Fruit fly (Drosophila melanogaster) whole organism, embryonic: Measurements from ENCODE around the gene MED28.

Experiments
- Adf1 ChIP-seq: fragments of 200-800 bp; sonication (Bioruptor generic); IDR thresholded peaks from 2 replicates; pipeline ENCODE4 v1.3.6; 2022; ENCODE audit warnings: missing biosample characterization, missing genetic modification characterization
- Antp ChIP-seq: fragments of 200-800 bp; sonication (Bioruptor generic); optimal IDR thresholded peaks from 3 replicates; lab custom pipeline; 2016; ENCODE audit warnings: missing biosample characterization, missing genetic modification characterization
- Atf3 ChIP-seq: fragments of 200-800 bp; sonication (Bioruptor generic); optimal IDR thresholded peaks from 3 replicates; lab custom pipeline; 2016; ENCODE audit warnings: missing biosample characterization, missing genetic modification characterization
- BEAF-32 ChIP-seq: fragments of 200-800 bp; sonication (Bioruptor generic); optimal IDR thresholded peaks from 3 replicates; lab custom pipeline; 2017; ENCODE audit warnings: missing biosample characterization, missing genetic modification characterization, mild to moderate bottlenecking, moderate library complexity, missing genetic modification reagents
- CG11723 ChIP-seq: fragments of 200-800 bp; sonication (Bioruptor generic); optimal IDR thresholded peaks from 2 replicates; lab custom pipeline; 2017; ENCODE audit warnings: missing biosample characterization, mild to moderate bottlenecking, missing genetic modification characterization
- CG12236 ChIP-seq: fragments of 200-800 bp; sonication (Bioruptor generic); optimal IDR thresholded peaks from 2 replicates; lab custom pipeline; 2016; ENCODE audit warnings: missing biosample characterization, missing genetic modification characterization
- CG1233 ChIP-seq: fragments of 200-800 bp; sonication (Bioruptor generic); optimal IDR thresholded peaks from 4 replicates; lab custom pipeline; 2018; ENCODE audit warnings: missing biosample characterization, mild to moderate bottlenecking, missing genetic modification characterization
- CG13894 ChIP-seq: fragments of 200-800 bp; sonication (Bioruptor generic); optimal IDR thresholded peaks from 3 replicates; lab custom pipeline; 2018; ENCODE audit warnings: missing biosample characterization, mild to moderate bottlenecking, missing genetic modification characterization, moderate library complexity
- CG14860 ChIP-seq: fragments of 200-800 bp; sonication (Bioruptor generic); IDR thresholded peaks from 3 replicates; pipeline ENCODE4 v1.3.6; 2022; ENCODE audit warnings: missing biosample characterization, missing genetic modification characterization; ENCODE audit not compliant: partially characterized antibody
- CG16815 ChIP-seq: fragments of 200-800 bp; sonication (Bioruptor generic); optimal IDR thresholded peaks from 3 replicates; lab custom pipeline; 2017; ENCODE audit warnings: missing biosample characterization, mild to moderate bottlenecking, missing genetic modification characterization
- CG17802 ChIP-seq: fragments of 200-800 bp; sonication (Bioruptor generic); optimal IDR thresholded peaks from 2 replicates; lab custom pipeline; 2018; ENCODE audit warnings: missing biosample characterization, mild to moderate bottlenecking, missing genetic modification characterization, moderate library complexity
- CG2889 ChIP-seq: fragments of 200-800 bp; sonication (Bioruptor generic); IDR thresholded peaks from 3 replicates; pipeline ENCODE4 v1.3.6; 2022; ENCODE audit warnings: missing biosample characterization, missing genetic modification characterization
- CG6813 ChIP-seq: fragments of 200-800 bp; sonication (Bioruptor generic); optimal IDR thresholded peaks from 2 replicates; lab custom pipeline; 2017; ENCODE audit warnings: missing biosample characterization, missing genetic modification characterization, mild to moderate bottlenecking, moderate library complexity, missing genetic modification reagents
- CG7745 ChIP-seq: fragments of 200-800 bp; sonication (Bioruptor generic); optimal IDR thresholded peaks from 2 replicates; lab custom pipeline; 2018; ENCODE audit warnings: missing biosample characterization, mild to moderate bottlenecking, missing genetic modification characterization, moderate library complexity
- CG7987 ChIP-seq: fragments of 200-800 bp; sonication (Bioruptor generic); optimal IDR thresholded peaks from 2 replicates; lab custom pipeline; 2018; ENCODE audit warnings: missing biosample characterization, mild to moderate bottlenecking, missing genetic modification characterization, moderate library complexity
- CG8290 ChIP-seq, 3 experiments: fragments of 200-800 bp; sonication (Bioruptor generic); optimal IDR thresholded peaks; 2 replicates each; lab custom pipeline; 2016 to 2019; ENCODE audit warnings: missing biosample characterization in 3 of 3, missing genetic modification characterization in 3 of 3, mild to moderate bottlenecking in 2 of 3, moderate library complexity in 1 of 3
- CG9609 ChIP-seq: fragments of 200-800 bp; sonication (Bioruptor generic); optimal IDR thresholded peaks from 3 replicates; lab custom pipeline; 2016; ENCODE audit warnings: missing biosample characterization, missing genetic modification characterization
- CkIIα-i1 ChIP-seq: fragments of 200-800 bp; sonication (Bioruptor generic); IDR thresholded peaks from 2 replicates; pipeline ENCODE4 v1.3.6; 2022; ENCODE audit warnings: missing biosample characterization, missing genetic modification characterization
- D19A ChIP-seq: fragments of 200-800 bp; optimal IDR thresholded peaks from 3 replicates; lab custom pipeline; 2019; ENCODE audit warnings: missing biosample characterization, mild to moderate bottlenecking, missing genetic modification characterization, moderate library complexity
- Dad ChIP-seq: fragments of 200-800 bp; sonication (Bioruptor generic); optimal IDR thresholded peaks from 3 replicates; lab custom pipeline; 2016; ENCODE audit warnings: missing biosample characterization, missing genetic modification characterization
- Dek ChIP-seq: fragments of 200-800 bp; sonication (Bioruptor generic); optimal IDR thresholded peaks from 3 replicates; lab custom pipeline; 2019; ENCODE audit warnings: missing biosample characterization, mild to moderate bottlenecking, missing genetic modification characterization, moderate library complexity
- Dip2 ChIP-seq: fragments of 200-800 bp; sonication (Bioruptor generic); IDR thresholded peaks from 2 replicates; pipeline ENCODE4 v1.3.6; 2022; ENCODE audit warnings: missing biosample characterization, missing genetic modification characterization
- Doc3 ChIP-seq: fragments of 200-800 bp; sonication (Bioruptor generic); IDR thresholded peaks from 3 replicates; pipeline ENCODE4 v1.3.6; 2022; ENCODE audit warnings: missing biosample characterization, missing genetic modification characterization; ENCODE audit not compliant: partially characterized antibody
- Dref ChIP-seq: fragments of 200-800 bp; sonication (Bioruptor generic); IDR thresholded peaks from 2 replicates; pipeline ENCODE4 v1.3.6; 2022; ENCODE audit warnings: missing biosample characterization, missing genetic modification characterization
- Lim3 ChIP-seq: fragments of 200-800 bp; sonication (Bioruptor generic); IDR thresholded peaks from 2 replicates; pipeline ENCODE4 v1.3.6; 2022; ENCODE audit warnings: missing biosample characterization, missing genetic modification characterization
- MTF-1 ChIP-seq: fragments of 200-800 bp; sonication (Bioruptor generic); optimal IDR thresholded peaks from 2 replicates; lab custom pipeline; 2018; ENCODE audit warnings: missing biosample characterization, mild to moderate bottlenecking, missing genetic modification characterization, borderline replicate concordance
- Nf-YC ChIP-seq: fragments of 200-800 bp; optimal IDR thresholded peaks from 3 replicates; lab custom pipeline; 2019; ENCODE audit warnings: missing biosample characterization, mild to moderate bottlenecking, missing genetic modification characterization, moderate library complexity
- Rfx ChIP-seq: fragments of 200-800 bp; sonication (Bioruptor generic); IDR thresholded peaks from 2 replicates; pipeline ENCODE4 v1.3.6; 2022; ENCODE audit warnings: missing biosample characterization, missing genetic modification characterization
- Sry-δ ChIP-seq: fragments of 200-800 bp; sonication (Bioruptor generic); optimal IDR thresholded peaks from 2 replicates; lab custom pipeline; 2016; ENCODE audit warnings: missing biosample characterization, missing genetic modification characterization
- Stat92E ChIP-seq, 3 experiments: fragments of >200 bp in 2 of 3; fragments of 200-800 bp in 1 of 3; sonication (Bioruptor generic) in 1 of 3; optimal IDR thresholded peaks; 2 replicates each; lab custom pipeline; 2017 to 2019; ENCODE audit warnings: missing biosample characterization in 3 of 3, missing genetic modification characterization in 3 of 3, mild to moderate bottlenecking in 1 of 3, moderate library complexity in 1 of 3
- ash1 ChIP-seq: fragments of 200-800 bp; sonication (Bioruptor generic); optimal IDR thresholded peaks from 2 replicates; lab custom pipeline; 2018; ENCODE audit warnings: missing biosample characterization, mild to moderate bottlenecking, missing genetic modification characterization
- bcd ChIP-seq: fragments of 200-800 bp; sonication (Bioruptor generic); optimal IDR thresholded peaks from 2 replicates; lab custom pipeline; 2017; ENCODE audit warnings: missing biosample characterization, mild to moderate bottlenecking, missing genetic modification characterization
- cad ChIP-seq: fragments of >200 bp; optimal IDR thresholded peaks from 2 replicates; lab custom pipeline; 2017; ENCODE audit warnings: missing biosample characterization, missing genetic modification characterization
- disco-r ChIP-seq: fragments of 200-800 bp; sonication (Bioruptor generic); optimal IDR thresholded peaks from 2 replicates; lab custom pipeline; 2016; ENCODE audit warnings: missing biosample characterization, missing genetic modification characterization
- emc ChIP-seq: fragments of 200-800 bp; sonication (Bioruptor generic); optimal IDR thresholded peaks from 2 replicates; lab custom pipeline; 2016; ENCODE audit warnings: missing biosample characterization, missing genetic modification characterization
- fu2 ChIP-seq: fragments of 200-800 bp; sonication (Bioruptor generic); optimal IDR thresholded peaks from 2 replicates; lab custom pipeline; 2016; ENCODE audit warnings: missing biosample characterization, missing genetic modification characterization
- gcm2 ChIP-seq: fragments of 200-800 bp; sonication (Bioruptor generic); optimal IDR thresholded peaks from 2 replicates; lab custom pipeline; 2016; ENCODE audit warnings: missing biosample characterization, missing genetic modification characterization
- nmo ChIP-seq: fragments of 200-800 bp; sonication (Bioruptor generic); optimal IDR thresholded peaks from 2 replicates; lab custom pipeline; 2018; ENCODE audit warnings: missing biosample characterization, mild to moderate bottlenecking, missing genetic modification characterization, moderate library complexity
- org-1 ChIP-seq: fragments of 200-800 bp; sonication (Bioruptor generic); optimal IDR thresholded peaks from 2 replicates; lab custom pipeline; 2017; ENCODE audit warnings: missing biosample characterization, missing genetic modification characterization
- p53 ChIP-seq: fragments of 200-800 bp; sonication (Bioruptor generic); optimal IDR thresholded peaks from 2 replicates; lab custom pipeline; 2016; ENCODE audit warnings: missing biosample characterization, missing genetic modification characterization
- pb ChIP-seq: fragments of 200-800 bp; sonication (Bioruptor generic); optimal IDR thresholded peaks from 3 replicates; lab custom pipeline; 2016; ENCODE audit warnings: missing biosample characterization, missing genetic modification characterization
- pita ChIP-seq: fragments of 200-800 bp; sonication (Bioruptor generic); optimal IDR thresholded peaks from 2 replicates; lab custom pipeline; 2017; ENCODE audit warnings: missing biosample characterization, mild to moderate bottlenecking, missing genetic modification characterization
- pum ChIP-seq: fragments of 200-800 bp; sonication (Bioruptor generic); optimal IDR thresholded peaks from 2 replicates; lab custom pipeline; 2016; ENCODE audit warnings: missing biosample characterization, missing genetic modification characterization
- so ChIP-seq: fragments of 200-800 bp; sonication (Bioruptor generic); IDR thresholded peaks from 3 replicates; pipeline ENCODE4 v1.3.6; 2022; ENCODE audit warnings: missing biosample characterization, missing genetic modification characterization
- ssp ChIP-seq: fragments of 200-800 bp; sonication (Bioruptor generic); IDR thresholded peaks from 2 replicates; pipeline ENCODE4 v1.3.6; 2022; ENCODE audit warnings: missing biosample characterization, missing genetic modification characterization
- wor ChIP-seq: fragments of 200-800 bp; sonication (Bioruptor generic); IDR thresholded peaks from 2 replicates; pipeline ENCODE4 v1.3.6; 2022; ENCODE audit warnings: missing biosample characterization, missing genetic modification characterization
- zen2 ChIP-seq: fragments of 200-800 bp; sonication (Bioruptor generic); IDR thresholded peaks from 3 replicates; pipeline ENCODE4 v1.3.6; 2022; ENCODE audit warnings: missing biosample characterization, missing genetic modification characterization; ENCODE audit not compliant: partially characterized antibody
- zf30C ChIP-seq: fragments of 200-800 bp; sonication (Bioruptor generic); optimal IDR thresholded peaks from 3 replicates; lab custom pipeline; 2018; ENCODE audit warnings: missing biosample characterization, mild to moderate bottlenecking, missing genetic modification characterization

Gene MED28

DNA sequence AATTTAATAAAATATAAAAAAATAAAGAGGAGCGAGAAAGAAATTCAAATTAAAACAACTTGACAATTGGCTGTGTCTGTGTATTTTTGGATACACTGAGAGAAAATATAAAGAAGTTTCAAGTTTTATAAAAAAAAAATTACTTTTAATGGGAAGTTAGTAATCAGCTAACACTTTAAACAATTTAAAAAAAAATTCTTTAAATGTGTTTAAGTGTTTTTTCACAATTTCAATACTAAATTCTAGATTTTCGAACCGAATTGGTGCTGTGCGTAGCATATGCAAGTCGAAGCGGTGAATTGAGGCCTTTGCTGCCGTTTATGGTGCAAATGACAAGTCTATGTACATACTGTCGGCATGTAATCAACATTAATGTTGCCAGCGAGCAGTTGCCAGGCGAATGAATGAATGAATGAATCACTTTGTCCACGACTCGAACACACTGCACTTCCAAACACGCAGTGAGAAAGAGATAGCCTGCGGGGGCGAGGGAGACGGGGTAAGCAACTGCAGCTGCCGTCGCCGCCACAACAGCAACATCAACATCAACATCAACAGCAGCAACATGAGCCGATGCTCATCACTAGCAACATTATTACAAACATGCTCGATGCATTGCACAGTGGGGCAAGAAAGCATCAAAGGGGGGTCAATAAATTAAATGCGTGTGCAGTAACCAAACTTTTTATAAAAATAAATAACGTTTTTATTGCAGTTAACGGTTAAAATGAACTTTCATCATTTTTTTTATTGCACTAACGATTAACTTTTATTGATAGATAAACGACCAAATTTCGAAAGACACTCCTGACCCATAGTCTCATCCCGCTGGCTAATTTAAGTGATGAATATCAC is 31.0 kb upstream of the MED28 start (continued):
- no peak for TF ChIP-seq Dip2
- no peak for TF ChIP-seq cad (GFP tag; lab: Kevin White, UChicago)
- TF ChIP-seq Stat92E (GFP tag; optimal IDR thresholded peaks at IDR 0.05; lab: Kevin White, UChicago) = no peak
- TF ChIP-seq bcd (GFP tag; lab: Kevin White, UChicago) = peak; percentile 63
- peak; percentile 55; the same call in 1 of the 3 replicates for TF ChIP-seq CG14860 (GFP tag; lab: Robert Waterston, UW)
- no peak for TF ChIP-seq ssp (GFP tag; lab: Robert Waterston, UW)
- TF ChIP-seq Atf3 = peak; percentile 40
- no peak for TF ChIP-seq Dref (GFP tag; lab: Robert Waterston, UW)
- peak; percentile 60 for TF ChIP-seq Antp (GFP tag; lab: Kevin White, UChicago)
- TF ChIP-seq fu2 (GFP tag; lab: Kevin White, UChicago) = no peak
- TF ChIP-seq Adf1 (GFP tag; lab: Robert Waterston, UW) = no peak
- TF ChIP-seq CG13894 (tag; lab: Kevin White, UChicago) = no peak
- peak; percentile 62 for TF ChIP-seq D19A (tag; lab: Kevin White, UChicago)
- peak; percentile 60 for TF ChIP-seq wor (GFP tag; lab: Robert Waterston, UW)
- peak; percentile 16 for TF ChIP-seq disco-r
- TF ChIP-seq gcm2 (GFP tag; lab: Kevin White, UChicago) = peak; percentile 17
- no peak for TF ChIP-seq CG1233 (GFP tag; lab: Kevin White, UChicago)
- peak; percentile 66 for TF ChIP-seq CG6813 (GFP tag; lab: Kevin White, UChicago)
- TF ChIP-seq Doc3 = no peak
- TF ChIP-seq pita (GFP tag; lab: Kevin White, UChicago) = no peak
- TF ChIP-seq CG2889 (GFP tag; lab: Robert Waterston, UW) = no peak; the same call in 2 of the 3 replicates
- no peak for TF ChIP-seq ash1 (GFP tag; lab: Kevin White, UChicago)
- TF ChIP-seq p53 (GFP tag; lab: Kevin White, UChicago) = no peak
- TF ChIP-seq CkIIα-i1 (GFP tag; lab: Robert Waterston, UW) = no peak
- peak; percentile 38 for TF ChIP-seq MTF-1 (GFP tag; lab: Kevin White, UChicago)
- TF ChIP-seq Sry-δ (GFP tag; lab: Kevin White, UChicago) = peak; percentile 30
- peak; percentile 36 for TF ChIP-seq CG11723 (GFP tag; lab: Kevin White, UChicago)
- TF ChIP-seq CG8290 (GFP tag; optimal IDR thresholded peaks at IDR 0.05; lab: Kevin White, UChicago) = peak; percentile 42
- TF ChIP-seq CG8290 (tag; optimal IDR thresholded peaks at IDR 0.05; lab: Kevin White, UChicago) = peak; percentile 12 to 23
- peak; percentile 42 for TF ChIP-seq Dad (GFP tag; lab: Kevin White, UChicago)
- TF ChIP-seq Nf-YC (tag; lab: Kevin White, UChicago) = no peak
- TF ChIP-seq CG7987 = no peak
- peak; percentile 55; the same call in 1 of the 3 replicates for TF ChIP-seq so (GFP tag; lab: Robert Waterston, UW)
- TF ChIP-seq CG9609 = peak; percentile 60
- TF ChIP-seq CG12236 (GFP tag; lab: Kevin White, UChicago) = peak; percentile 29
- TF ChIP-seq zf30C (GFP tag; lab: Kevin White, UChicago) = peak; percentile 63
- TF ChIP-seq Dek = no peak
- no peak for TF ChIP-seq CG7745 (tag; lab: Kevin White, UChicago)
- TF ChIP-seq Lim3 (GFP tag; lab: Robert Waterston, UW) = no peak
- TF ChIP-seq CG16815 (GFP tag; lab: Kevin White, UChicago) = peak; percentile 83
- TF ChIP-seq BEAF-32 (GFP tag; lab: Kevin White, UChicago) = no peak
- TF ChIP-seq emc (GFP tag; lab: Kevin White, UChicago) = no peak
- peak; percentile 31 for TF ChIP-seq pum (GFP tag; lab: Kevin White, UChicago)
- TF ChIP-seq pb (GFP tag; lab: Kevin White, UChicago) = no peak
- TF ChIP-seq nmo (GFP tag; lab: Kevin White, UChicago) = peak; percentile 87
- no peak for TF ChIP-seq zen2 (GFP tag; lab: Robert Waterston, UW)
- 0 out of 2 replicates have a peak, but pooled peaks have one; percentile 14 for TF ChIP-seq Rfx (GFP tag; lab: Robert Waterston, UW)
- peak; percentile 36 for TF ChIP-seq CG17802 (tag; lab: Kevin White, UChicago)
- peak; percentile 51 for TF ChIP-seq org-1 (GFP tag; lab: Kevin White, UChicago)
